Worm (Caenorhabditis elegans): Measurements from ENCODE around the gene clec-78.

- no peak for TF ChIP-seq cog-1 (tag; optimal IDR thresholded peaks at IDR 0.05)
- TF ChIP-seq T22C8.4 (GFP tag; IDR thresholded peaks at IDR 0.05) = no peak
- TF ChIP-seq med-1 (GFP tag; optimal IDR thresholded peaks at IDR 0.05; ENCODE audit: insufficient read depth) = no peak
- TF ChIP-seq flt-1 (GFP tag; IDR thresholded peaks at IDR 0.05) = no peak
Measured at ce11 chrIV:3979525-3979924, 9.4 kb upstream of the clec-78 start, which contains the start of gene srh-222.

All from whole organism, midembryonic.